Fruit fly (Drosophila melanogaster): ENCODE measurements around the gene dy.

The dy gene

DNA sequence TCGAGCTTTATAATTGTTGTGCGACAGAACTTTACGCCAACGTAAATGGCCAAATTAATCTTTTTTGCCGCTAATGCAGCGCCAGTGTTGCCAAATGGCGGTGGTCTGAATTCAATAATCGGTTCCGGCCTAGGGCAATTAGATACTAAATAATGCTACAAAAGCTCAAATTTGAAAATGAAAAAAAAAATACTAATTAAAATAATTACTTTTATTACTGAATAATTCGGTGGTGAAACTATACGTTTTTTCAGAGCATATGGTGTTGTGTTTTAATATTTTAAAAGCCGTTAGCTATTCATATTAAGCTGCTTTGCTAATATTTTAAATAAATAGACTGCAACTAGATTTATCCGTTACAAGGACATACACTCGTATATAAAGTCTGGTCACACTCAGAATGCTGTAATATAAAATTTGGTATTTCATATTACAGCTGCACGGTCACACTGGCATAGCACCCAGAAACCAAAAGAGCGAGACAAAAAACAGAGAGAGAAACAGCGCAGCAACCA lies 37.9 kb upstream of the dy start, which contains the start of the genes CG1578 and rudhira (continued):
- no peak for TF ChIP-seq vnd (GFP tag; IDR thresholded peaks at IDR 0.05; ENCODE audit: partially characterized antibody)

DNA sequence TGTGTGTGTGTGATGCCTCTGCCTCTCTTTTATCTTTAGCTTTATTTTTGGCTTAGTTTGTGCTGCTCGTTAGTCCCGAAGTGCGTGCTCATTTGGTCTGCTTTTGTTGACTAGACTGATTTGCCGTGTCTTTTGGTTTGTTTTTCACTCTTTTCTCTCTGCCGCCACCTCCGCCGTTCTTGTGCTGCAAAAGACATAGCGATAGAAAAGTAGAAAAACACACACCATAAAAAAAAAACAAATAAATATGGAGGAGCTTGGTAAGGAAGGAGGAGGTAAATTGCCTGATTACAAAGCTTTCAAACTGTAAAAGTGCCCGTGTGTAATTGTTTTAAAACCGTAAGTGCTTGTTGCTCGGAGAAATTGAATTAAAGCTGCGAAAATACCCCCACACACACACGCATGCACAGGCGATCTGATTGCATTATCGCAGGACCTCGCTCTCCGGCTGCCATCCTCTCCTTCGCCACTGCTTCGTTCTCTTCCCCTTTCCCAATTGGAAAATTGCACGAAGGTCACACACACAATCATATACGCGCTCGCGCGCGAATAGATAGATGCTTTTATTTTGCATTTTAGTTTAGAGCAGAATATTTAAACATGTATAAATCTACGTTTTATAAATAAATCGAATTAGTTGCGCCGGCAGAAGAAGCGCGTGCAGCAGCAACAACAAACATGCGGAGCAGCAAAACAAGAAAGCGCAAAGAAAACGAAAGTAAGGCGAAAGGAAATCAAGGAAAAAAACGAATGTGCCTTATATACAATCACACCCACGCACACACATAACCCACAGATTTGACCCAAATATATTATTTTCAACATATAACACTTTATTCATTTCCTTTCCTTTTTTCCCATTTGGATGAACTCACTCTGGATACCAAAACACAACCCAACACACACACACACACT lies 37.0 kb upstream of the dy start:
- TF ChIP-seq HmgZ (tag; optimal IDR thresholded peaks at IDR 0.05) (no peak), Rx (GFP tag; IDR thresholded peaks at IDR 0.05) (no peak), CG6175 (GFP tag; IDR thresholded peaks at IDR 0.05) (no peak), CG2199 (GFP tag; IDR thresholded peaks at IDR 0.05) (no peak), Fer3 (tag; optimal IDR thresholded peaks at IDR 0.05) (no peak), disco-r (GFP tag; optimal IDR thresholded peaks at IDR 0.05) (no peak), kah (GFP tag; optimal IDR thresholded peaks at IDR 0.05) (no peak), Oaz (GFP tag; IDR thresholded peaks at IDR 0.05) (no peak), tup (GFP tag; optimal IDR thresholded peaks at IDR 0.05) (no peak), insv (GFP tag; optimal IDR thresholded peaks at IDR 0.05) (peak in 1 of 2 experiments; percentile 61), Hr39 (optimal IDR thresholded peaks at IDR 0.05) (no peak), oc (tag; optimal IDR thresholded peaks at IDR 0.05) (no peak), CG10654 (GFP tag; optimal IDR thresholded peaks at IDR 0.05) (no peak), amos (GFP tag; IDR thresholded peaks at IDR 0.05; ENCODE audit: partially characterized antibody) (no peak), CG6654 (GFP tag; optimal IDR thresholded peaks at IDR 0.05) (peak; percentile 87), BEAF-32 (GFP tag; optimal IDR thresholded peaks at IDR 0.05) (no peak), wdn (GFP tag; IDR thresholded peaks at IDR 0.05) (no peak), chinmo (GFP tag; IDR thresholded peaks at IDR 0.05; ENCODE audit: partially characterized antibody) (0 out of 4 replicates have a peak, but pooled peaks have one; percentile 33), Elba2 (GFP tag; optimal IDR thresholded peaks at IDR 0.05) (peak; percentile 49), CG10543 (GFP tag; optimal IDR thresholded peaks at IDR 0.05) (no peak), jumu (GFP tag; optimal IDR thresholded peaks at IDR 0.05) (no peak), Med (GFP tag) (peak; percentile 61), slp2 (GFP tag; optimal IDR thresholded peaks at IDR 0.05) (no peak), CG10274 (GFP tag; optimal IDR thresholded peaks at IDR 0.05) (no peak), CG16779 (GFP tag; IDR thresholded peaks at IDR 0.05) (no peak), CG12744 (GFP tag; optimal IDR thresholded peaks at IDR 0.05) (no peak), Deaf1 (tag; optimal IDR thresholded peaks at IDR 0.05) (no peak), Blimp-1 (GFP tag; optimal IDR thresholded peaks at IDR 0.05) (peak; percentile 6), HLH4C (GFP tag; IDR thresholded peaks at IDR 0.05; ENCODE audit: partially characterized antibody) (no peak), Ets65A (GFP tag) (peak; percentile 80), bowl (GFP tag; IDR thresholded peaks at IDR 0.05) (no peak), CG18764 (GFP tag; optimal IDR thresholded peaks at IDR 0.05) (no peak)

DNA sequence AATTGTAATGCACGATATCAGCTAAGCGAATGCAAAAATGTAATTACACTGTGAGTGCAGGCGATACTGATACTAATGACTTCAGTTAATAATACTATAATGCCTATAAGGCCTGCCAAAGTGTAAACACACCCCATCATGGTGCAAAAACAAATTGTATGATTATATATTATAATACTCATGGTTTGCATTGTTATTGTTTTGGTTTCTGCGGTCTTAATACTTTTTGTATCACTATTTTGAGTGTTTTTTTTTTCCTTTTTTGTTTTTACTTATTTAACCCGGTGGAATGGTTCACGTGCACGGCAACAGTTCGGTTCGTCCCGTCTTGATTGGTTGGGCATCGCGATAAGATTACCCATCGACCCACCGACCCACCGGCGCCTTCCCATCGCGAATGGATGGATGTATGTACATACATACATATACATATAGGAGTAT lies 35.2 kb upstream of the dy start:
- TF ChIP-seq CG34376 (GFP tag; optimal IDR thresholded peaks at IDR 0.05) (peak; percentile 29), lab (GFP tag; optimal IDR thresholded peaks at IDR 0.05) (peak; percentile 1), Nf-YC (tag; optimal IDR thresholded peaks at IDR 0.05) (peak; percentile 72), eve (GFP tag; optimal IDR thresholded peaks at IDR 0.05) (peak in 1 of 2 experiments; percentile 6), grn (GFP tag; optimal IDR thresholded peaks at IDR 0.05) (peak; percentile 42), sug (tag; optimal IDR thresholded peaks at IDR 0.05) (peak; percentile 54), cwo (GFP tag; optimal IDR thresholded peaks at IDR 0.05) (peak; percentile 85), Hr78 (GFP tag; optimal IDR thresholded peaks at IDR 0.05) (peak in 1 of 2 experiments; percentile 48), chinmo (GFP tag; IDR thresholded peaks at IDR 0.05; ENCODE audit: partially characterized antibody) (0 out of 4 replicates have a peak, but pooled peaks have one; percentile 33), Hey (tag; optimal IDR thresholded peaks at IDR 0.05) (peak; percentile 11), row (GFP tag; IDR thresholded peaks at IDR 0.05) (no peak), Nf-YB (GFP tag; optimal IDR thresholded peaks at IDR 0.05) (peak; percentile 71), CG8924 (tag; optimal IDR thresholded peaks at IDR 0.05) (no peak), exex (tag; optimal IDR thresholded peaks at IDR 0.05) (peak; percentile 78), GATAe (GFP tag; conservative IDR thresholded peaks at IDR 0.05) (no peak; the same call in 1 of the 2 replicates)
